Worm (Caenorhabditis elegans): ENCODE measurements around the gene C01G12.7.

DNA sequence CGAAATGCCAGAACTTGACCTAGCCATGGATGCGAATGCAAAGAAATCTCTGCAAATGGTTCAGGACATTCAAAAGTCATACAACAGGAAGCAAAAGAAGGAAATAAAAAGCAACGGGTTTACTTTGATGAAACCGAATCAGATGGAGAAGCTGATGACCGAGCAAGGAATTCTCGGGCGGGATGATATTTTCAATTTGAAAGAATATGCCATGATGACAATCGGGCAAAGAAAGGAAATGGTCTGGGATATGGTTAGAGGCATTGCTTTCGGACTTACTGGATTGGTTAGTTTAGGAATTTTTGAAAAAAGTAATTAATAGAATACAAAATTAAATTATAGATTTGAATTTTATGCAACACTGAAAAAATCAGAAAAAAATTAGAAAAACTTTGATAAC is 29.0 kb upstream of the C01G12.7 start:
- TF ChIP-seq pqm-1 (tag; optimal IDR thresholded peaks at IDR 0.05) (no peak), K02D7.2 (tag; optimal IDR thresholded peaks at IDR 0.05) (no peak)
